Fruit fly (Drosophila melanogaster) whole organism, pupa: ENCODE results near the gene verm.

Experiments
- CG10348 ChIP-seq: fragments of 200-800 bp; sonication (Bioruptor generic); IDR thresholded peaks from 2 replicates; pipeline ENCODE4 v1.3.6; 2022; ENCODE audit warnings: missing biosample characterization, missing genetic modification characterization
- CG14655 ChIP-seq: fragments of 200-800 bp; sonication (Bioruptor generic); optimal IDR thresholded peaks from 3 replicates; lab custom pipeline; 2017; ENCODE audit warnings: mild to moderate bottlenecking, missing biosample characterization, missing genetic modification reagents, missing genetic modification characterization
- CG17806 ChIP-seq: fragments of 200-800 bp; sonication (Bioruptor generic); optimal IDR thresholded peaks from 2 replicates; lab custom pipeline; 2018; ENCODE audit warnings: missing biosample characterization, mild to moderate bottlenecking, missing genetic modification characterization, moderate library complexity
- CG34367 ChIP-seq: fragments of 200-800 bp; sonication (Bioruptor generic); optimal IDR thresholded peaks from 2 replicates; lab custom pipeline; 2018; ENCODE audit warnings: missing biosample characterization, mild to moderate bottlenecking, missing genetic modification characterization
- CG8159 ChIP-seq: fragments of 200-800 bp; sonication (Bioruptor generic); optimal IDR thresholded peaks from 3 replicates; lab custom pipeline; 2018; ENCODE audit warnings: missing biosample characterization, mild to moderate bottlenecking, missing genetic modification characterization, moderate library complexity
- CG8301 ChIP-seq: fragments of 200-800 bp; sonication (Bioruptor generic); optimal IDR thresholded peaks from 2 replicates; lab custom pipeline; 2018; ENCODE audit warnings: missing biosample characterization, mild to moderate bottlenecking, missing genetic modification characterization
- D1 ChIP-seq: fragments of 200-800 bp; sonication (Bioruptor generic); optimal IDR thresholded peaks from 2 replicates; lab custom pipeline; 2018; ENCODE audit warnings: missing biosample characterization, mild to moderate bottlenecking, missing genetic modification characterization, moderate library complexity
- EcR ChIP-seq: fragments of 200-800 bp; sonication (Bioruptor generic); optimal IDR thresholded peaks from 3 replicates; lab custom pipeline; 2019; ENCODE audit warnings: missing biosample characterization, missing genetic modification characterization, mild to moderate bottlenecking, moderate library complexity, missing genetic modification reagents
- Pif1A ChIP-seq: fragments of 200-800 bp; sonication (Bioruptor generic); optimal IDR thresholded peaks from 3 replicates; lab custom pipeline; 2016; ENCODE audit warnings: missing biosample characterization, missing genetic modification characterization
- fd96Ca ChIP-seq: fragments of 200-800 bp; sonication (Bioruptor generic); IDR thresholded peaks from 3 replicates; pipeline ENCODE4 v1.3.6; 2022; ENCODE audit warnings: missing biosample characterization, missing genetic modification characterization
- gl ChIP-seq: fragments of 200-800 bp; sonication (Bioruptor generic); optimal IDR thresholded peaks from 2 replicates; lab custom pipeline; 2018; ENCODE audit warnings: missing biosample characterization, mild to moderate bottlenecking, missing genetic modification characterization

DNA sequence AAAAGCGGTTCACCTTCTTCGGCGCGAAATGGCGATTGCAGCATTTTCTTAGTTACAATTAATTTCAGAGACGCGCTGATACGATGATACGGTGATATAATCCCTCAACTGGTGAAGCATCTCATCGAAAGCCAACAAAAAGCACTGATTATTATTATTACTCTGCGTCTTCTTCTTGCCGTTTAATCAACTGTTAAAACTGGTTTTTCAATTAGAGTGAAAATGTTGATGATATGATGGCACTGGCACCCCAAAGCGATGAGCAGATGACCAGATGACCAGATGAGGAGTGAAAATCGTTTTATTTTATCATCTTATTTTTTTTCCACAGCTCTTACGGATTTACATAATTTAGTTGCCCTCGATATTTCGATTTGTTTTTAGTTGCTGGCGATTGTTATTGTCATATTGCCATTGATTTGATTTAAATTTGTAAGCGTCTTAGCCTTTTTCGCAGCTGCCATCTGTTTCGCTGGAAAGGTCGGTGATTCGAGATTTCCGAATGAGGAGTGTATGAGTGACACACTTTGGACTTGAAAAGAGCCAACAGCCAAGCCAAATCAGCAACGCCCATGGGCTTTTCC is 2.4 kb upstream of the verm start:
- TF ChIP-seq CG10348 (GFP tag; lab: Robert Waterston, UW) (no peak), CG17806 (tag; lab: Kevin White, UChicago) (no peak), CG34367 (no peak), EcR (GFP tag; lab: Kevin White, UChicago) (no peak), Pif1A (GFP tag; lab: Kevin White, UChicago) (no peak), gl (tag; lab: Kevin White, UChicago) (no peak), CG8159 (tag; lab: Kevin White, UChicago) (no peak), CG14655 (no peak), CG8301 (tag; lab: Kevin White, UChicago) (no peak), fd96Ca (GFP tag; lab: Robert Waterston, UW) (no peak), D1 (tag; lab: Kevin White, UChicago) (no peak)
